Worm (Caenorhabditis elegans): ENCODE measurements around the gene H38K22.9.

DNA sequence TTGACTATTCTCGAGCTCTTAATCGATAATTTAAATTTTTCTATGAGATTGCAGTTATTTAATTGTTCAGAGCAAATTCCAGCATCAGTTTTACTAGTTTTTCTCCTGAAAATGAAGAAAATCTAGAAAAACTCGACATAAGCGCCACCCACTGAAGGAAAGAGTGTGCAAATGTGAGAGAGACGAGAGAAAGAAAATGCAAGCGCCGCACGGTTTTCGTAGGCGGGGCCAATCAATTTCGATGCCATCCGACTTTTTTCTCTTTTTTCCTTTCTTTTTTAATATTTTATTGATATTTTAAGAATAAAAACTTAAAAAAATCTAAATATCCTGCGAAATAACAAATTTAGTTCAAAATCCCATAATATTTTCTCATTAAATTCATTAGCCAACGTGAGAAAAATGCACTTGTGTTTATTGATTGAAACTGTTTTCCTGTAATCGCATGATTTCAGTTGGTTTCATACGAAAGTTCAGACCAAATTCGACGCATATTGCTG lies 8.6 kb downstream of the H38K22.9 start, which contains the start of gene cdk-12:
- TF ChIP-seq ZK546.5 (tag; optimal IDR thresholded peaks at IDR 0.05) (no peak), aly-2 (tag; optimal IDR thresholded peaks at IDR 0.05) (no peak), nhr-11 (tag; optimal IDR thresholded peaks at IDR 0.05) (no peak), ceh-82 (tag; optimal IDR thresholded peaks at IDR 0.05) (no peak), ztf-11 (tag; optimal IDR thresholded peaks at IDR 0.05) (no peak), zfp-2 (tag; optimal IDR thresholded peaks at IDR 0.05) (no peak), mxl-3 (GFP tag; optimal IDR thresholded peaks at IDR 0.05) (no peak), fos-1 (tag; optimal IDR thresholded peaks at IDR 0.05) (no peak), jun-1 (tag; optimal IDR thresholded peaks at IDR 0.05) (no peak), R02D3.7 (tag; optimal IDR thresholded peaks at IDR 0.05) (no peak)

Measured in whole organism, L4 larva.